Fruit fly (Drosophila melanogaster) S2 (cell line): ENCODE data around the gene AstA-R1.

Source experiments
- CG8478 ChIP-seq: fragments of >200 bp; optimal IDR thresholded peaks from 2 replicates; lab custom pipeline; 2018
- CTCF ChIP-seq, 2 experiments: fragments of >200 bp; optimal IDR thresholded peaks; 2 replicates each; lab custom pipeline; 2018

dm6 chrX:3679921-3680702, 105.8 kb downstream of the AstA-R1 start:
- TF ChIP-seq CG8478, result no peak
- no peak for TF ChIP-seq CTCF (optimal IDR thresholded peaks at IDR 0.05; lab: Kevin White, UChicago)
